Fruit fly (Drosophila melanogaster) Kc167 (cell line): ENCODE data around the gene CG31948.

Source experiments
- Sin3A ChIP-seq: fragments of >200 bp; optimal IDR thresholded peaks from 2 replicates; lab custom pipeline; 2018; ENCODE audit warnings: missing external identifiers
- psq ChIP-seq: fragments of >200 bp; optimal IDR thresholded peaks from 2 replicates; lab custom pipeline; 2017; ENCODE audit warnings: missing external identifiers
- ttk ChIP-seq: sonication (Bioruptor generic); optimal IDR thresholded peaks from 2 replicates; lab custom pipeline; 2017; ENCODE audit warnings: missing external identifiers

DNA sequence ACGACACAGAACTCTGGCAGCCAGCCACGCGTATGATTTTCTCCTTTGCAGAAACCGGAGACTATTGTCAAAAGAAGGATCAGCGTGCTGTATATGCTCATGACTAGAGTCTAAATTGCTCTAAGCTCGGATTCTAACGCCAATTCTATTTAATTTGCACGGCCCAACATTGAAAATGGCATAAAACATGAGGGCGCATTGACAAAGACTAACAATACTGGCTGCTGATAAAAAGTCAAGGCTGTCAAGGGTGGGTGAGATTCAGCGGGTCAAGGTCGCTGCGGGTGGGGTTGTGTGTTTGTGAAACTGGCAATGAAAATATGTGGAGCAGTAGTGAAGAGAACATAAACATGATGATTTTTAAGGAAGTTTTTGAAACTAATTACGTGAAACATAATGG is 1.3 kb upstream of the CG31948 start, which contains the start of gene CG34448:
- TF ChIP-seq psq (lab: Kevin White, UChicago) (no peak), Sin3A (lab: Kevin White, UChicago) (no peak), ttk (no peak)
